Fruit fly (Drosophila melanogaster): Measurements from ENCODE around the gene Ir76a.
A peak's percentile ranks its signal among the peaks of the same experiment; 100 is the strongest.

The Ir76a gene

dm6 chr3L:19807103-19807502 is 8.0 kb downstream of the Ir76a start, which contains the start of the genes CG14104 and Kap-alpha1 (continued):
- TF ChIP-seq CG13287 (GFP tag; IDR thresholded peaks at IDR 0.05; ENCODE audit: partially characterized antibody) = peak; percentile 79
- TF ChIP-seq CG14050 (GFP tag; IDR thresholded peaks at IDR 0.05) = no peak
- peak; percentile 88 for TF ChIP-seq MBD-R2 (GFP tag; IDR thresholded peaks at IDR 0.05)
- peak; percentile 62 for TF ChIP-seq vnd (GFP tag; IDR thresholded peaks at IDR 0.05; ENCODE audit: partially characterized antibody)
- TF ChIP-seq Opbp (GFP tag; IDR thresholded peaks at IDR 0.05; ENCODE audit: partially characterized antibody) = peak; percentile 66; the same call in 2 of the 3 replicates
- TF ChIP-seq C15 (GFP tag; IDR thresholded peaks at IDR 0.05) = no peak
- peak; percentile 73 for TF ChIP-seq CG6791 (GFP tag; IDR thresholded peaks at IDR 0.05; ENCODE audit: partially characterized antibody)
- peak; percentile 43 for TF ChIP-seq D (optimal IDR thresholded peaks at IDR 0.05)
- TF ChIP-seq D (GFP tag; optimal IDR thresholded peaks at IDR 0.05) = no peak
- peak; percentile 85 for TF ChIP-seq Med (GFP tag)
- peak; percentile 20 for TF ChIP-seq Sin3A (optimal IDR thresholded peaks at IDR 0.05)
- peak; percentile 13 for TF ChIP-seq CG14710 (tag; optimal IDR thresholded peaks at IDR 0.05)
- TF ChIP-seq amos (GFP tag; IDR thresholded peaks at IDR 0.05; ENCODE audit: partially characterized antibody) = peak; percentile 61
- no peak for TF ChIP-seq hkb (optimal IDR thresholded peaks at IDR 0.05)
- TF ChIP-seq hkb (GFP tag; IDR thresholded peaks at IDR 0.05) = 0 out of 2 replicates have a peak, but pooled peaks have one; percentile 20
- TF ChIP-seq Max (GFP tag; optimal IDR thresholded peaks at IDR 0.05) = peak; percentile 21
- TF ChIP-seq E2f2 (GFP tag; IDR thresholded peaks at IDR 0.05) = peak; percentile 48
- peak; percentile 11 for TF ChIP-seq gfzf (GFP tag; optimal IDR thresholded peaks at IDR 0.05)
- TF ChIP-seq CG4617 (GFP tag; optimal IDR thresholded peaks at IDR 0.05; ENCODE audit: borderline replicate concordance) = peak; percentile 72
- peak; percentile 23 for TF ChIP-seq CHES-1-like (GFP tag; optimal IDR thresholded peaks at IDR 0.05)
- peak; percentile 15 for TF ChIP-seq HmgZ (tag; optimal IDR thresholded peaks at IDR 0.05)
- TF ChIP-seq CG5245 (GFP tag; optimal IDR thresholded peaks at IDR 0.05) = no peak
- TF ChIP-seq crol (GFP tag; IDR thresholded peaks at IDR 0.05) = no peak
- peak; percentile 96 for TF ChIP-seq MESR4 (GFP tag; optimal IDR thresholded peaks at IDR 0.05)
- peak; percentile 9 for TF ChIP-seq CG12155 (GFP tag; optimal IDR thresholded peaks at IDR 0.05)
- TF ChIP-seq bbx (GFP tag; IDR thresholded peaks at IDR 0.05; ENCODE audit: partially characterized antibody) = peak; percentile 77
- TF ChIP-seq CG34224 (GFP tag; IDR thresholded peaks at IDR 0.05; ENCODE audit: partially characterized antibody) = peak; percentile 59
- no peak for TF ChIP-seq Nf-YA (GFP tag; IDR thresholded peaks at IDR 0.05)
- no peak for TF ChIP-seq CG7987 (GFP tag; optimal IDR thresholded peaks at IDR 0.05)
- peak; percentile 30 for TF ChIP-seq CG17186 (GFP tag; optimal IDR thresholded peaks at IDR 0.05)
- TF ChIP-seq sna (GFP tag; IDR thresholded peaks at IDR 0.05; ENCODE audit: partially characterized antibody) = peak; percentile 57
- TF ChIP-seq crp (GFP tag; optimal IDR thresholded peaks at IDR 0.05) = peak in 1 of 2 experiments; percentile 86
- peak; percentile 71 for TF ChIP-seq Dref (GFP tag; IDR thresholded peaks at IDR 0.05)
- peak; percentile 22 for TF ChIP-seq phol (tag; optimal IDR thresholded peaks at IDR 0.05)
- peak; percentile 57 for TF ChIP-seq YL-1 (GFP tag; optimal IDR thresholded peaks at IDR 0.05)
- 0 out of 3 replicates have a peak, but pooled peaks have one; percentile 23 for TF ChIP-seq CG7963 (GFP tag; IDR thresholded peaks at IDR 0.05; ENCODE audit: partially characterized antibody)
- peak; percentile 64 for TF ChIP-seq CG32767 (GFP tag; IDR thresholded peaks at IDR 0.05)
- TF ChIP-seq gcm (GFP tag; optimal IDR thresholded peaks at IDR 0.05) = peak; percentile 63
- TF ChIP-seq CG34422 (GFP tag; IDR thresholded peaks at IDR 0.05) = peak; percentile 45; the same call in 1 of the 3 replicates
- TF ChIP-seq CG30020 (tag; optimal IDR thresholded peaks at IDR 0.05) = peak; percentile 40
- 0 out of 2 replicates have a peak, but pooled peaks have one; percentile 8 for TF ChIP-seq cas (GFP tag; IDR thresholded peaks at IDR 0.05)
- peak; percentile 64 for TF ChIP-seq Doc3 (GFP tag; IDR thresholded peaks at IDR 0.05; ENCODE audit: partially characterized antibody)
- TF ChIP-seq NC2β (GFP tag; optimal IDR thresholded peaks at IDR 0.05) = no peak
- TF ChIP-seq zen2 (GFP tag; IDR thresholded peaks at IDR 0.05; ENCODE audit: partially characterized antibody) = peak; percentile 63; the same call in 1 of the 3 replicates
- peak; percentile 64 for TF ChIP-seq Sry-δ (GFP tag; optimal IDR thresholded peaks at IDR 0.05)
- no peak for TF ChIP-seq CG3281 (GFP tag; optimal IDR thresholded peaks at IDR 0.05)
- TF ChIP-seq Mes4 (GFP tag; optimal IDR thresholded peaks at IDR 0.05) = no peak
- TF ChIP-seq insv (GFP tag; optimal IDR thresholded peaks at IDR 0.05) = peak in 1 of 2 experiments; percentile 84
- TF ChIP-seq CG15479 (GFP tag; optimal IDR thresholded peaks at IDR 0.05) = peak; percentile 61
- TF ChIP-seq CG8478 (optimal IDR thresholded peaks at IDR 0.05) = peak; percentile 67
